Worm (Caenorhabditis elegans) whole organism, L2 larva: ENCODE results near the gene rexd-1.

Source experiments
- C34F6.9 ChIP-seq: fragments of 150-350 bp; optimal IDR thresholded peaks from 2 replicates; lab custom pipeline; 2014; ENCODE audit warnings: missing biosample characterization, missing genetic modification characterization
- F13H6.1 ChIP-seq: sonication (generic microtip); optimal IDR thresholded peaks from 2 replicates; lab custom pipeline; 2016; ENCODE audit warnings: missing genetic modification characterization, missing compliant biosample characterization
- ZK546.5 ChIP-seq: sonication (generic microtip); optimal IDR thresholded peaks from 2 replicates; lab custom pipeline; 2017; ENCODE audit warnings: missing biosample characterization, missing genetic modification characterization
- ceh-82 ChIP-seq: fragments of 150-350 bp; optimal IDR thresholded peaks from 2 replicates; lab custom pipeline; 2014; ENCODE audit warnings: missing biosample characterization, missing genetic modification characterization
- dmd-4 ChIP-seq: sonication (generic microtip); optimal IDR thresholded peaks from 2 replicates; lab custom pipeline; 2017; ENCODE audit warnings: missing biosample characterization, missing genetic modification characterization
- egl-27 ChIP-seq: sonication (generic microtip); optimal IDR thresholded peaks from 3 replicates; lab custom pipeline; 2017; ENCODE audit warnings: missing biosample characterization, missing genetic modification reagents, missing genetic modification characterization
- elt-1 ChIP-seq: fragments of 150-350 bp; optimal IDR thresholded peaks from 2 replicates; lab custom pipeline; 2014; ENCODE audit warnings: missing biosample characterization, missing genetic modification characterization
- lsy-2 ChIP-seq, 2 experiments: fragments of 150-350 bp in 1 of 2; sonication (generic microtip) in 1 of 2; optimal IDR thresholded peaks; 2 replicates each; lab custom pipeline; 2014 to 2017; ENCODE audit warnings: missing biosample characterization in 2 of 2, missing genetic modification characterization in 2 of 2
- mbf-1 ChIP-seq: sonication (generic microtip); optimal IDR thresholded peaks from 2 replicates; lab custom pipeline; 2017; ENCODE audit warnings: missing biosample characterization, missing genetic modification characterization
- nhr-12 ChIP-seq: fragments of 150-350 bp; optimal IDR thresholded peaks from 2 replicates; lab custom pipeline; 2014; ENCODE audit warnings: missing biosample characterization, missing genetic modification characterization
- nhr-77 ChIP-seq: fragments of 150-350 bp; optimal IDR thresholded peaks from 2 replicates; lab custom pipeline; 2014; ENCODE audit warnings: missing biosample characterization, missing genetic modification characterization
- snpc-4 ChIP-seq: fragments of 150-350 bp; optimal IDR thresholded peaks from 2 replicates; lab custom pipeline; 2014; ENCODE audit warnings: missing biosample characterization, missing genetic modification characterization
- unc-55 ChIP-seq: fragments of 150-350 bp; sonication (generic microtip); optimal IDR thresholded peaks from 3 replicates; lab custom pipeline; 2014; ENCODE audit warnings: missing biosample characterization, missing genetic modification reagents, missing genetic modification characterization
- zag-1 ChIP-seq: fragments of 150-350 bp; optimal IDR thresholded peaks from 2 replicates; lab custom pipeline; 2014; ENCODE audit warnings: missing biosample characterization, missing genetic modification characterization

DNA sequence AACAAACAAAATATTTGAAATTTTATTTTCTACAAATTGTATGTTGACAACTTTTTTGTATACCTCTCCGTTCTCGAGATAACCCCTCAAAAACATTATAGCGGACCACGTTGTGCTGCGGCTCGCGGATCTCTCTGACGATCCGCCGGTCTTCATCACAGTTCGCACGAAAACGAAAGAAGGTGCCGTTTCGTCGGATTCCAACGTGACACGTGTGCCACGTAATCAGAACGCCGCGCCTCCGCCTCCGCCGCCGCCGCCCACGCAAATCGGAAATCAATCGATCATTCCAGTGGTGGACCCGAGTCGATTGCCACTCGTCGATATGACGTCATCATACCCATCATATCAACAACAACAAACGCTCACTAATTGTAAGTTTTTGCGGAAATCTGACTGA lies 34.9 kb upstream of the rexd-1 start:
- TF ChIP-seq egl-27 (tag; lab: Kevin White, UChicago) (no peak), mbf-1 (tag; lab: Kevin White, UChicago) (no peak), F13H6.1 (tag; lab: Kevin White, UChicago) (no peak), nhr-12 (no peak), zag-1 (no peak), C34F6.9 (tag; lab: Kevin White, UChicago) (no peak), lsy-2 (tag; optimal IDR thresholded peaks at IDR 0.05; lab: Kevin White, UChicago) (no peak), nhr-77 (tag; lab: Kevin White, UChicago) (no peak), ZK546.5 (tag; lab: Kevin White, UChicago) (no peak), dmd-4 (tag; lab: Kevin White, UChicago) (no peak), snpc-4 (tag; lab: Kevin White, UChicago) (no peak), elt-1 (no peak), ceh-82 (tag; lab: Kevin White, UChicago) (no peak), unc-55 (GFP tag; lab: Kevin White, UChicago) (no peak)
